ENCODE assay signal across 5 fruit fly cellular contexts in the genomic region with DNA sequence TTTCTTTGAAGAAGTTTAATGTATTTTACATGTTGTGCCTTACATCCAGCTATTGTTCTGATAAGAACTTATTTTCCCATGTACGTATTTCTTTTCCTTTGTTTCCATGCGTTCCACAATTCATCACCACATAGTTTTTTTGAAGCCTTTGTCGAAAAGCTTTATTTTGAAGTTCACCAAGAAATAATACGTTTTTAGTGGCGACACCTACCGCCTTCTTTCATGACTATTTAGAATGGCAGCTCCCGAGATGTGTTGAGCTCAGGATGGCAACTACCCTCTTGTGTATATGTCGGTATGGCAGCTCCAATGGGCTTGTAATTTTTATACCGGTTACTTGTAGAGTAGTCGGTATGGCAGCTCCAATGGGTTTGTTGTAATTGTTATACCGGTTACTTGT.
TF ChIP-seq lines count a peak whose summit lies in the region.

No protein-coding gene starts in this region.

- peak; percentile 99 for TF ChIP-seq CTCF in S2 (optimal IDR thresholded peaks at IDR 0.05; lab: Kevin White, UChicago)
- TF ChIP-seq CTCF in whole organism, embryonic (GFP tag; optimal IDR thresholded peaks at IDR 0.05; lab: Kevin White, UChicago) = peak; percentile 96

TF ChIP-seq in whole organism, adult, 20 proteins besides CTCF, POLR2A, EP300 and RAD21:
- TF ChIP-seq Clk (GFP tag; optimal IDR thresholded peaks at IDR 0.05; lab: Kevin White, UChicago) (no peak), CG12768 (GFP tag; optimal IDR thresholded peaks at IDR 0.05; lab: Kevin White, UChicago) (no peak), toe (GFP tag; optimal IDR thresholded peaks at IDR 0.05; lab: Kevin White, UChicago) (peak; percentile 15), cic (GFP tag; optimal IDR thresholded peaks at IDR 0.05; lab: Kevin White, UChicago) (no peak), kay (GFP tag; lab: Kevin White, UChicago; ENCODE audit: borderline replicate concordance) (peak; percentile 32), Hr96 (GFP tag; optimal IDR thresholded peaks at IDR 0.05; lab: Kevin White, UChicago) (no peak), bab1 (GFP tag; optimal IDR thresholded peaks at IDR 0.05; lab: Kevin White, UChicago) (peak; percentile 70)

TF ChIP-seq in whole organism, embryonic, 481 proteins besides CTCF, POLR2A, EP300 and RAD21 (continues in another document):
- no peak for TF ChIP-seq HLH54F (GFP tag; optimal IDR thresholded peaks at IDR 0.05; lab: Kevin White, UChicago)
- TF ChIP-seq CG15514 (GFP tag; optimal IDR thresholded peaks at IDR 0.05; lab: Kevin White, UChicago) = peak; percentile 46
- peak; percentile 9 for TF ChIP-seq bigmax (GFP tag; optimal IDR thresholded peaks at IDR 0.05; lab: Kevin White, UChicago)
- TF ChIP-seq Hr3 (GFP tag; optimal IDR thresholded peaks at IDR 0.05; lab: Kevin White, UChicago) = no peak
- no peak for TF ChIP-seq Sox102F (GFP tag; optimal IDR thresholded peaks at IDR 0.05; lab: Kevin White, UChicago)
- peak; percentile 76 for TF ChIP-seq pfk (GFP tag; optimal IDR thresholded peaks at IDR 0.05; lab: Kevin White, UChicago)
- peak; percentile 69 for TF ChIP-seq CG14710 (tag; optimal IDR thresholded peaks at IDR 0.05; lab: Kevin White, UChicago)
- no peak for TF ChIP-seq CG30020 (tag; optimal IDR thresholded peaks at IDR 0.05; lab: Kevin White, UChicago)
- TF ChIP-seq Optix (GFP tag; IDR thresholded peaks at IDR 0.05; lab: Robert Waterston, UW) = no peak
- TF ChIP-seq Dad (GFP tag; optimal IDR thresholded peaks at IDR 0.05; lab: Kevin White, UChicago) = peak; percentile 34
- no peak for TF ChIP-seq CG16813 (GFP tag; IDR thresholded peaks at IDR 0.05; lab: Robert Waterston, UW; ENCODE audit: partially characterized antibody)
- peak; percentile 17 for TF ChIP-seq bab2 (GFP tag; optimal IDR thresholded peaks at IDR 0.05; lab: Kevin White, UChicago)
- TF ChIP-seq kni (GFP tag; optimal IDR thresholded peaks at IDR 0.05; lab: Kevin White, UChicago) = no peak
- peak; percentile 31 for TF ChIP-seq tin (GFP tag; optimal IDR thresholded peaks at IDR 0.05; lab: Kevin White, UChicago)
- peak; percentile 77 for TF ChIP-seq CG33213 (GFP tag; optimal IDR thresholded peaks at IDR 0.05; lab: Kevin White, UChicago)
- TF ChIP-seq CG3847 (GFP tag; IDR thresholded peaks at IDR 0.05; lab: Robert Waterston, UW) = peak; percentile 90
- no peak for TF ChIP-seq Trl (optimal IDR thresholded peaks at IDR 0.05; lab: Kevin White, UChicago)
- peak; percentile 9 for TF ChIP-seq Trl (GFP tag; optimal IDR thresholded peaks at IDR 0.05; lab: Kevin White, UChicago)
- no peak for TF ChIP-seq hb (GFP tag; IDR thresholded peaks at IDR 0.05; lab: Robert Waterston, UW; ENCODE audit: partially characterized antibody)
- no peak for TF ChIP-seq H15 (GFP tag; IDR thresholded peaks at IDR 0.05; lab: Robert Waterston, UW)
- peak; percentile 46 for TF ChIP-seq D19A (tag; optimal IDR thresholded peaks at IDR 0.05; lab: Kevin White, UChicago)
- TF ChIP-seq Lhr (GFP tag; optimal IDR thresholded peaks at IDR 0.05; lab: Kevin White, UChicago) = peak; percentile 95
- peak; percentile 83 for TF ChIP-seq Ets97D (GFP tag; optimal IDR thresholded peaks at IDR 0.05; lab: Kevin White, UChicago)
- TF ChIP-seq mam (GFP tag; optimal IDR thresholded peaks at IDR 0.05; lab: Kevin White, UChicago) = peak; percentile 19
- TF ChIP-seq pnt (GFP tag; optimal IDR thresholded peaks at IDR 0.05; lab: Kevin White, UChicago) = peak; percentile 26
- TF ChIP-seq jing (GFP tag; optimal IDR thresholded peaks at IDR 0.05; lab: Kevin White, UChicago) = no peak
- no peak for TF ChIP-seq B-H1 (GFP tag; IDR thresholded peaks at IDR 0.05; lab: Robert Waterston, UW)

TF ChIP-seq in whole organism, prepupa, 60 proteins besides CTCF, POLR2A, EP300 and RAD21:
- TF ChIP-seq CG1621 (tag; optimal IDR thresholded peaks at IDR 0.05; lab: Kevin White, UChicago) = no peak
- TF ChIP-seq Blimp-1 (GFP tag; optimal IDR thresholded peaks at IDR 0.05; lab: Kevin White, UChicago) = no peak
- no peak for TF ChIP-seq CG11294 (GFP tag; IDR thresholded peaks at IDR 0.05; lab: Robert Waterston, UW)
- no peak for TF ChIP-seq Sox102F (GFP tag; optimal IDR thresholded peaks at IDR 0.05; lab: Kevin White, UChicago)
- no peak for TF ChIP-seq Eip75B (GFP tag; optimal IDR thresholded peaks at IDR 0.05; lab: Kevin White, UChicago)
- TF ChIP-seq spab (GFP tag; optimal IDR thresholded peaks at IDR 0.05; lab: Kevin White, UChicago) = no peak
- TF ChIP-seq CG34406 (GFP tag; optimal IDR thresholded peaks at IDR 0.05; lab: Kevin White, UChicago) = no peak
- TF ChIP-seq Sox14 (GFP tag; optimal IDR thresholded peaks at IDR 0.05; lab: Kevin White, UChicago) = peak; percentile 56
- no peak for TF ChIP-seq CG6808 (GFP tag; optimal IDR thresholded peaks at IDR 0.05; lab: Kevin White, UChicago)
- no peak for TF ChIP-seq Hr39 (GFP tag; optimal IDR thresholded peaks at IDR 0.05; lab: Kevin White, UChicago)
- peak; percentile 2 for TF ChIP-seq CG31627 (GFP tag; optimal IDR thresholded peaks at IDR 0.05; lab: Kevin White, UChicago)
- TF ChIP-seq dsx (GFP tag; optimal IDR thresholded peaks at IDR 0.05; lab: Kevin White, UChicago; ENCODE audit: poor library complexity, severe bottlenecking) = peak; percentile 2
- no peak for TF ChIP-seq CG32006 (GFP tag; optimal IDR thresholded peaks at IDR 0.05; lab: Kevin White, UChicago)
- no peak for TF ChIP-seq CG3919 (GFP tag; optimal IDR thresholded peaks at IDR 0.05; lab: Kevin White, UChicago)
- no peak for TF ChIP-seq CG6792 (GFP tag; optimal IDR thresholded peaks at IDR 0.05; lab: Kevin White, UChicago)

TF ChIP-seq in whole organism, wandering third instar larva, 38 proteins besides CTCF, POLR2A, EP300 and RAD21:
- TF ChIP-seq Jra (GFP tag; optimal IDR thresholded peaks at IDR 0.05; lab: Kevin White, UChicago) (no peak), h (GFP tag; optimal IDR thresholded peaks at IDR 0.05; lab: Kevin White, UChicago) (no peak), woc (GFP tag; optimal IDR thresholded peaks at IDR 0.05; lab: Kevin White, UChicago) (no peak), dmrt93B (GFP tag; optimal IDR thresholded peaks at IDR 0.05; lab: Kevin White, UChicago) (no peak), Dif (GFP tag; optimal IDR thresholded peaks at IDR 0.05; lab: Kevin White, UChicago; ENCODE audit: partially characterized antibody) (no peak), Myc (optimal IDR thresholded peaks at IDR 0.05; lab: Kevin White, UChicago) (peak; percentile 98), Vsx2 (GFP tag; optimal IDR thresholded peaks at IDR 0.05; lab: Kevin White, UChicago; ENCODE audit: partially characterized antibody) (no peak), Hr78 (GFP tag; optimal IDR thresholded peaks at IDR 0.05; lab: Kevin White, UChicago) (no peak), psq (GFP tag; optimal IDR thresholded peaks at IDR 0.05; lab: Kevin White, UChicago) (peak; percentile 2), pan (optimal IDR thresholded peaks at IDR 0.05; lab: Kevin White, UChicago) (no peak)
